Fruit fly (Drosophila melanogaster): Measurements from ENCODE around the gene TfIIA-L.
A peak's percentile ranks its signal among the peaks of the same experiment; 100 is the strongest.

Gene TfIIA-L

dm6 chr3R:27273118-27274062 lies 22.5 kb downstream of the TfIIA-L start, which contains the start of gene CG5934 (continued):
- TF ChIP-seq CG2199 (GFP tag; IDR thresholded peaks at IDR 0.05) (no peak), zen (tag; optimal IDR thresholded peaks at IDR 0.05) (peak; percentile 24), bowl (GFP tag; IDR thresholded peaks at IDR 0.05) (no peak), Drgx (GFP tag; IDR thresholded peaks at IDR 0.05) (no peak), Xbp1 (GFP tag; optimal IDR thresholded peaks at IDR 0.05) (peak; percentile 10), GATAe (GFP tag; conservative IDR thresholded peaks at IDR 0.05) (no peak), CG11504 (tag; optimal IDR thresholded peaks at IDR 0.05) (no peak), D (optimal IDR thresholded peaks at IDR 0.05) (no peak), D (GFP tag; optimal IDR thresholded peaks at IDR 0.05) (no peak), stc (GFP tag; IDR thresholded peaks at IDR 0.05) (no peak), Bteb2 (GFP tag; optimal IDR thresholded peaks at IDR 0.05) (peak; percentile 19), CG17568 (GFP tag; optimal IDR thresholded peaks at IDR 0.05) (no peak), tgo (GFP tag; IDR thresholded peaks at IDR 0.05) (no peak), Myb (GFP tag; optimal IDR thresholded peaks at IDR 0.05) (peak; percentile 90), CoRest (tag; optimal IDR thresholded peaks at IDR 0.05) (peak; percentile 50), Elba2 (GFP tag; optimal IDR thresholded peaks at IDR 0.05) (no peak), CG10654 (GFP tag; optimal IDR thresholded peaks at IDR 0.05) (peak; percentile 0), CG30020 (tag; optimal IDR thresholded peaks at IDR 0.05) (no peak), CTCF (GFP tag; optimal IDR thresholded peaks at IDR 0.05) (peak; percentile 53), Dp (GFP tag; optimal IDR thresholded peaks at IDR 0.05) (peak; percentile 47), Sry-δ (GFP tag; optimal IDR thresholded peaks at IDR 0.05) (peak; percentile 42), CG7987 (GFP tag; optimal IDR thresholded peaks at IDR 0.05) (no peak), dysf (GFP tag; IDR thresholded peaks at IDR 0.05) (0 out of 3 replicates have a peak, but pooled peaks have one; percentile 20), Lpt (GFP tag; optimal IDR thresholded peaks at IDR 0.05) (no peak), CG14441 (GFP tag; IDR thresholded peaks at IDR 0.05) (no peak; the same call in 1 of the 2 replicates), PHDP (tag; optimal IDR thresholded peaks at IDR 0.05) (no peak), Opbp (GFP tag; IDR thresholded peaks at IDR 0.05; ENCODE audit: partially characterized antibody) (peak; percentile 54; the same call in 1 of the 3 replicates), CG4617 (GFP tag; optimal IDR thresholded peaks at IDR 0.05; ENCODE audit: borderline replicate concordance) (peak; percentile 66), CG7357 (GFP tag; IDR thresholded peaks at IDR 0.05) (no peak), cas (GFP tag; IDR thresholded peaks at IDR 0.05) (no peak), Dfd (GFP tag; optimal IDR thresholded peaks at IDR 0.05) (no peak), Fer1 (GFP tag; optimal IDR thresholded peaks at IDR 0.05) (no peak), tin (GFP tag; optimal IDR thresholded peaks at IDR 0.05) (peak; percentile 10), ap (GFP tag; IDR thresholded peaks at IDR 0.05) (no peak), CG17829 (tag; optimal IDR thresholded peaks at IDR 0.05) (no peak), CG1233 (GFP tag; optimal IDR thresholded peaks at IDR 0.05) (no peak), MTF-1 (GFP tag; optimal IDR thresholded peaks at IDR 0.05; ENCODE audit: borderline replicate concordance) (no peak), CG33213 (GFP tag; optimal IDR thresholded peaks at IDR 0.05) (peak; percentile 53), CG12659 (GFP tag; optimal IDR thresholded peaks at IDR 0.05) (peak; percentile 62), ssp (GFP tag; IDR thresholded peaks at IDR 0.05) (no peak), CG18764 (GFP tag; optimal IDR thresholded peaks at IDR 0.05) (no peak), Ets65A (GFP tag) (peak; percentile 95), CG16863 (GFP tag; optimal IDR thresholded peaks at IDR 0.05) (no peak), CG7556 (GFP tag; optimal IDR thresholded peaks at IDR 0.05) (no peak), sc (optimal IDR thresholded peaks at IDR 0.05) (no peak), sc (GFP tag; optimal IDR thresholded peaks at IDR 0.05) (no peak), CG4820 (GFP tag; optimal IDR thresholded peaks at IDR 0.05) (no peak), CG3726 (GFP tag; IDR thresholded peaks at IDR 0.05) (no peak), cad (GFP tag; optimal IDR thresholded peaks at IDR 0.05) (no peak), CG31441 (GFP tag; IDR thresholded peaks at IDR 0.05) (0 out of 2 replicates have a peak, but pooled peaks have one; percentile 8), CG9876 (GFP tag; optimal IDR thresholded peaks at IDR 0.05) (no peak)

Data from whole organism, embryonic.